Worm (Caenorhabditis elegans): ENCODE results near the gene H23N18.6.

ce11 chrV:4879251-4879650 is 35.6 kb downstream of the H23N18.6 start, which contains the start of gene T19H12.15:
- TF ChIP-seq mep-1 (tag; optimal IDR thresholded peaks at IDR 0.05) = no peak
- no peak for TF ChIP-seq skn-1 (tag; optimal IDR thresholded peaks at IDR 0.05)
- no peak for TF ChIP-seq aha-1 (tag)
- TF ChIP-seq pha-4 (GFP tag; IDR thresholded peaks at IDR 0.05) = no peak
- no peak for TF ChIP-seq pha-4 (tag; optimal IDR thresholded peaks at IDR 0.05)
- no peak for TF ChIP-seq ztf-11 (tag; optimal IDR thresholded peaks at IDR 0.05)
- TF ChIP-seq nhr-237 (tag; optimal IDR thresholded peaks at IDR 0.05) = no peak
- no peak for TF ChIP-seq nhr-77 (tag; optimal IDR thresholded peaks at IDR 0.05)
- TF ChIP-seq ama-1 (optimal IDR thresholded peaks at IDR 0.05) = no peak
- no peak for TF ChIP-seq lin-39 (tag; optimal IDR thresholded peaks at IDR 0.05)
- no peak for TF ChIP-seq fkh-10 (GFP tag; optimal IDR thresholded peaks at IDR 0.05)
- no peak for TF ChIP-seq nhr-11 (tag; optimal IDR thresholded peaks at IDR 0.05)

All from whole organism, L4 larva.